Worm (Caenorhabditis elegans): ENCODE results near the gene K12H6.7.

ce11 chrII:2836853-2837252 lies at the start of gene K12H6.7:
- TF ChIP-seq pbrm-1 (GFP tag; IDR thresholded peaks at IDR 0.05), result no peak
- TF ChIP-seq hlh-12 (tag; optimal IDR thresholded peaks at IDR 0.05), result no peak
- no peak for TF ChIP-seq ets-4 (GFP tag; optimal IDR thresholded peaks at IDR 0.05)
- TF ChIP-seq gei-17 (GFP tag; optimal IDR thresholded peaks at IDR 0.05), result no peak
- no peak for TF ChIP-seq die-1 (tag; optimal IDR thresholded peaks at IDR 0.05)
- no peak for TF ChIP-seq let-526 (GFP tag; IDR thresholded peaks at IDR 0.05)
- no peak for TF ChIP-seq F39B2.1 (GFP tag; IDR thresholded peaks at IDR 0.05)
- TF ChIP-seq him-1 (tag; optimal IDR thresholded peaks at IDR 0.05), result no peak
- no peak for TF ChIP-seq lin-54 (GFP tag; optimal IDR thresholded peaks at IDR 0.05)
- no peak for TF ChIP-seq lsl-1 (GFP tag; optimal IDR thresholded peaks at IDR 0.05)
- TF ChIP-seq aptf-2 (GFP tag; conservative IDR thresholded peaks at IDR 0.05), result no peak
- no peak for TF ChIP-seq F22D6.2 (tag; optimal IDR thresholded peaks at IDR 0.05)
- TF ChIP-seq nhr-90 (tag; optimal IDR thresholded peaks at IDR 0.05), result no peak
